Fruit fly (Drosophila melanogaster) Kc167 (cell line): ENCODE measurements around the gene fipi.

Source experiments
- Sin3A ChIP-seq: fragments of >200 bp; optimal IDR thresholded peaks from 2 replicates; lab custom pipeline; 2018; ENCODE audit warnings: missing external identifiers
- insv ChIP-seq: fragments of >200 bp; optimal IDR thresholded peaks from 3 replicates; lab custom pipeline; 2018; ENCODE audit warnings: missing external identifiers

- TF ChIP-seq Sin3A, result no peak
- no peak for TF ChIP-seq insv (lab: Kevin White, UChicago)
These were observed 19.1 kb upstream of the fipi start for dm6 chr2L:4813023-4813339.
